Fruit fly (Drosophila melanogaster) whole organism, embryonic: ENCODE data around the gene CG11668.

ENCODE experiments used
- C15 ChIP-seq: fragments of 200-800 bp; sonication (Bioruptor generic); IDR thresholded peaks from 3 replicates; pipeline ENCODE4 v1.3.6; 2022; ENCODE audit warnings: missing biosample characterization, missing genetic modification characterization
- CG10274 ChIP-seq: fragments of 200-800 bp; sonication (Bioruptor generic); optimal IDR thresholded peaks from 3 replicates; lab custom pipeline; 2017; ENCODE audit warnings: missing biosample characterization, mild to moderate bottlenecking, missing genetic modification characterization
- CG11398 ChIP-seq: fragments of 200-800 bp; sonication (Bioruptor generic); optimal IDR thresholded peaks from 2 replicates; lab custom pipeline; 2016; ENCODE audit warnings: missing biosample characterization, missing genetic modification characterization
- CG12744 ChIP-seq: fragments of 200-800 bp; sonication (Bioruptor generic); optimal IDR thresholded peaks from 2 replicates; lab custom pipeline; 2016; ENCODE audit warnings: missing biosample characterization, missing genetic modification characterization
- CG14965 ChIP-seq: fragments of 200-800 bp; sonication (Bioruptor generic); optimal IDR thresholded peaks from 2 replicates; lab custom pipeline; 2016; ENCODE audit warnings: missing biosample characterization, missing genetic modification characterization, borderline replicate concordance
- CG1529 ChIP-seq: fragments of 200-800 bp; sonication (Bioruptor generic); optimal IDR thresholded peaks from 3 replicates; lab custom pipeline; 2018; ENCODE audit warnings: missing biosample characterization, missing genetic modification characterization
- CG1602 ChIP-seq: fragments of 200-800 bp; sonication (Bioruptor generic); optimal IDR thresholded peaks from 3 replicates; lab custom pipeline; 2016; ENCODE audit warnings: missing biosample characterization, missing genetic modification characterization
- CG2120 ChIP-seq: fragments of 200-800 bp; sonication (Bioruptor generic); optimal IDR thresholded peaks from 3 replicates; lab custom pipeline; 2016; ENCODE audit warnings: missing biosample characterization, missing genetic modification characterization
- CG3163 ChIP-seq: fragments of 200-800 bp; sonication (Bioruptor generic); optimal IDR thresholded peaks from 3 replicates; lab custom pipeline; 2016; ENCODE audit warnings: missing biosample characterization, missing genetic modification characterization
- CG3281 ChIP-seq: fragments of 200-800 bp; sonication (Bioruptor generic); optimal IDR thresholded peaks from 3 replicates; lab custom pipeline; 2017; ENCODE audit warnings: missing biosample characterization, mild to moderate bottlenecking, missing genetic modification characterization
- CG33213 ChIP-seq: fragments of 200-800 bp; sonication (Bioruptor generic); optimal IDR thresholded peaks from 3 replicates; lab custom pipeline; 2016; ENCODE audit warnings: missing biosample characterization, missing genetic modification characterization
- CG6175 ChIP-seq: fragments of 200-800 bp; sonication (Bioruptor generic); IDR thresholded peaks from 3 replicates; pipeline ENCODE4 v1.3.6; 2022; ENCODE audit warnings: missing biosample characterization, missing genetic modification characterization
- CG6689 ChIP-seq: fragments of 200-800 bp; sonication (Bioruptor generic); IDR thresholded peaks from 2 replicates; pipeline ENCODE4 v1.3.6; 2022; ENCODE audit warnings: missing biosample characterization, missing genetic modification characterization
- CG8089 ChIP-seq: fragments of 200-800 bp; sonication (Bioruptor generic); optimal IDR thresholded peaks from 3 replicates; lab custom pipeline; 2016; ENCODE audit warnings: missing biosample characterization, missing genetic modification characterization
- Dbx ChIP-seq: fragments of 200-800 bp; sonication (Bioruptor generic); IDR thresholded peaks from 3 replicates; pipeline ENCODE4 v1.3.6; 2022; ENCODE audit warnings: missing biosample characterization, missing genetic modification characterization
- Drgx ChIP-seq: fragments of 200-800 bp; sonication (Bioruptor generic); IDR thresholded peaks from 2 replicates; pipeline ENCODE4 v1.3.6; 2022; ENCODE audit warnings: missing biosample characterization, missing genetic modification characterization
- GATAe ChIP-seq: fragments of 200-800 bp; sonication (Bioruptor generic); conservative IDR thresholded peaks from 2 replicates; pipeline ENCODE4 v1.3.6; 2022; ENCODE audit warnings: missing biosample characterization, missing genetic modification characterization
- MBD-R2 ChIP-seq: fragments of 200-800 bp; sonication (Bioruptor generic); IDR thresholded peaks from 2 replicates; pipeline ENCODE4 v1.3.6; 2022; ENCODE audit warnings: missing biosample characterization, missing genetic modification characterization
- Neu2 ChIP-seq: fragments of 200-800 bp; sonication (Bioruptor generic); optimal IDR thresholded peaks from 3 replicates; lab custom pipeline; 2016; ENCODE audit warnings: missing biosample characterization, missing genetic modification characterization, borderline replicate concordance
- Optix ChIP-seq: fragments of 200-800 bp; sonication (Bioruptor generic); IDR thresholded peaks from 3 replicates; pipeline ENCODE4 v1.3.6; 2022; ENCODE audit warnings: missing biosample characterization, missing genetic modification characterization
- Pdp1 ChIP-seq, 2 experiments: fragments of 200-800 bp; sonication (Bioruptor generic); optimal IDR thresholded peaks; 3 replicates each; lab custom pipeline; 2016; ENCODE audit warnings: missing biosample characterization in 2 of 2, missing genetic modification characterization in 2 of 2, mild to moderate bottlenecking in 1 of 2, moderate library complexity in 1 of 2
- Rx ChIP-seq: fragments of 200-800 bp; sonication (Bioruptor generic); IDR thresholded peaks from 2 replicates; pipeline ENCODE4 v1.3.6; 2022; ENCODE audit warnings: missing biosample characterization, missing genetic modification characterization
- Sox100B ChIP-seq: fragments of 200-800 bp; sonication (Bioruptor generic); optimal IDR thresholded peaks from 3 replicates; lab custom pipeline; 2018; ENCODE audit warnings: missing biosample characterization, mild to moderate bottlenecking, missing genetic modification characterization
- Tbp ChIP-seq: fragments of >200 bp; optimal IDR thresholded peaks from 2 replicates; lab custom pipeline; 2018; ENCODE audit warnings: missing biosample characterization, missing genetic modification characterization
- Xbp1 ChIP-seq: fragments of 200-800 bp; sonication (Bioruptor generic); optimal IDR thresholded peaks from 3 replicates; lab custom pipeline; 2016; ENCODE audit warnings: missing biosample characterization, mild to moderate bottlenecking, missing genetic modification characterization
- br ChIP-seq: fragments of >200 bp; optimal IDR thresholded peaks from 2 replicates; lab custom pipeline; 2017
- crol ChIP-seq: fragments of 200-800 bp; sonication (Bioruptor generic); IDR thresholded peaks from 2 replicates; pipeline ENCODE4 v1.3.6; 2022; ENCODE audit warnings: missing biosample characterization, missing genetic modification characterization
- crp ChIP-seq, 2 experiments: fragments of 200-800 bp; sonication (Bioruptor generic); optimal IDR thresholded peaks; 2 replicates in 1 of 2; 3 replicates in 1 of 2; lab custom pipeline; 2017; ENCODE audit warnings: missing biosample characterization in 2 of 2, missing genetic modification characterization in 2 of 2, mild to moderate bottlenecking in 1 of 2, moderate library complexity in 1 of 2
- da ChIP-seq: fragments of 200-800 bp; sonication (Bioruptor generic); optimal IDR thresholded peaks from 2 replicates; lab custom pipeline; 2016; ENCODE audit warnings: missing biosample characterization, missing genetic modification characterization
- dpn ChIP-seq, 2 experiments: fragments of 200-800 bp; sonication (Bioruptor generic); optimal IDR thresholded peaks; 3 replicates each; lab custom pipeline; 2016; ENCODE audit warnings: missing biosample characterization in 2 of 2, missing genetic modification characterization in 2 of 2
- en ChIP-seq: fragments of 200-800 bp; sonication (Bioruptor generic); optimal IDR thresholded peaks from 2 replicates; lab custom pipeline; 2016; ENCODE audit warnings: missing biosample characterization, missing genetic modification characterization
- exex ChIP-seq: fragments of 200-800 bp; sonication (Bioruptor generic); optimal IDR thresholded peaks from 4 replicates; lab custom pipeline; 2018; ENCODE audit warnings: missing biosample characterization, mild to moderate bottlenecking, missing genetic modification characterization, moderate library complexity
- fd102C ChIP-seq: fragments of 200-800 bp; sonication (Bioruptor generic); optimal IDR thresholded peaks from 2 replicates; lab custom pipeline; 2018; ENCODE audit warnings: missing biosample characterization, mild to moderate bottlenecking, missing genetic modification characterization, moderate library complexity
- gem ChIP-seq: fragments of 200-800 bp; sonication (Bioruptor generic); optimal IDR thresholded peaks from 2 replicates; lab custom pipeline; 2019; ENCODE audit warnings: missing biosample characterization, mild to moderate bottlenecking, missing genetic modification characterization, moderate library complexity
- gro ChIP-seq: fragments of 200-800 bp; sonication (Bioruptor generic); optimal IDR thresholded peaks from 2 replicates; lab custom pipeline; 2016; ENCODE audit warnings: missing biosample characterization, missing genetic modification characterization
- gsb ChIP-seq: fragments of 200-800 bp; sonication (Bioruptor generic); IDR thresholded peaks from 2 replicates; pipeline ENCODE4 v1.3.6; 2022; ENCODE audit warnings: missing biosample characterization, missing genetic modification characterization
- gsb-n ChIP-seq: fragments of 200-800 bp; sonication (Bioruptor generic); optimal IDR thresholded peaks from 3 replicates; lab custom pipeline; 2018; ENCODE audit warnings: missing biosample characterization, mild to moderate bottlenecking, missing genetic modification characterization
- inv ChIP-seq: fragments of 200-800 bp; sonication (Bioruptor generic); IDR thresholded peaks from 2 replicates; pipeline ENCODE4 v1.3.6; 2022; ENCODE audit warnings: missing biosample characterization, missing genetic modification characterization; ENCODE audit not compliant: partially characterized antibody
- lab ChIP-seq: fragments of 200-800 bp; sonication (Bioruptor generic); optimal IDR thresholded peaks from 3 replicates; lab custom pipeline; 2017; ENCODE audit warnings: missing biosample characterization, missing genetic modification characterization, mild to moderate bottlenecking, moderate library complexity, missing genetic modification reagents
- lola ChIP-seq, 3 experiments: fragments of >200 bp in 2 of 3; fragments of 200-800 bp in 1 of 3; sonication (Bioruptor generic) in 1 of 3; optimal IDR thresholded peaks; 2 replicates each; lab custom pipeline; 2017 to 2019; ENCODE audit warnings: missing biosample characterization in 3 of 3, missing genetic modification characterization in 3 of 3, mild to moderate bottlenecking in 1 of 3, moderate library complexity in 1 of 3
- org-1 ChIP-seq: fragments of 200-800 bp; sonication (Bioruptor generic); optimal IDR thresholded peaks from 2 replicates; lab custom pipeline; 2017; ENCODE audit warnings: missing biosample characterization, missing genetic modification characterization
- pho ChIP-seq: fragments of 200-800 bp; sonication (Bioruptor generic); optimal IDR thresholded peaks from 2 replicates; lab custom pipeline; 2016; ENCODE audit warnings: missing biosample characterization, missing genetic modification characterization
- pros ChIP-seq: fragments of 200-800 bp; sonication (Bioruptor generic); optimal IDR thresholded peaks from 3 replicates; lab custom pipeline; 2019; ENCODE audit warnings: missing biosample characterization, mild to moderate bottlenecking, missing genetic modification characterization, moderate library complexity
- rib ChIP-seq: fragments of 200-800 bp; sonication (Bioruptor generic); IDR thresholded peaks from 2 replicates; pipeline ENCODE4 v1.3.6; 2022; ENCODE audit warnings: missing biosample characterization, missing genetic modification characterization
- sim ChIP-seq: fragments of 200-800 bp; sonication (Bioruptor generic); IDR thresholded peaks from 2 replicates; pipeline ENCODE4 v1.3.6; 2022; ENCODE audit warnings: missing biosample characterization, missing genetic modification characterization
- sima ChIP-seq: fragments of 200-800 bp; sonication (Bioruptor generic); optimal IDR thresholded peaks from 2 replicates; lab custom pipeline; 2016; ENCODE audit warnings: missing biosample characterization, missing genetic modification characterization
- slbo ChIP-seq: fragments of 200-800 bp; sonication (Bioruptor generic); IDR thresholded peaks from 2 replicates; pipeline ENCODE4 v1.3.6; 2022; ENCODE audit warnings: missing biosample characterization, missing genetic modification characterization
- sqz ChIP-seq: fragments of 200-800 bp; sonication (Bioruptor generic); optimal IDR thresholded peaks from 3 replicates; lab custom pipeline; 2018; ENCODE audit warnings: missing biosample characterization, mild to moderate bottlenecking, missing genetic modification characterization
- wek ChIP-seq: fragments of 200-800 bp; sonication (Bioruptor generic); optimal IDR thresholded peaks from 3 replicates; lab custom pipeline; 2018; ENCODE audit warnings: missing biosample characterization, mild to moderate bottlenecking, missing genetic modification characterization, moderate library complexity
- wor ChIP-seq: fragments of 200-800 bp; sonication (Bioruptor generic); IDR thresholded peaks from 2 replicates; pipeline ENCODE4 v1.3.6; 2022; ENCODE audit warnings: missing biosample characterization, missing genetic modification characterization

CG11668 gene

dm6 chr3R:13017623-13018036 is 20.5 kb upstream of the CG11668 start (continued):
- no peak for TF ChIP-seq CG11398
- TF ChIP-seq gem (tag; lab: Kevin White, UChicago) = no peak
- TF ChIP-seq Drgx (GFP tag; lab: Robert Waterston, UW) = peak; percentile 43
- TF ChIP-seq CG1529 (GFP tag; lab: Kevin White, UChicago) = no peak
- TF ChIP-seq dpn (GFP tag; optimal IDR thresholded peaks at IDR 0.05; lab: Kevin White, UChicago) = no peak
- TF ChIP-seq Neu2 = no peak
- 0 out of 3 replicates have a peak, but pooled peaks have one; percentile 13 for TF ChIP-seq C15 (GFP tag; lab: Robert Waterston, UW)
- no peak for TF ChIP-seq CG2120
- TF ChIP-seq rib (GFP tag; lab: Robert Waterston, UW) = peak; percentile 67; the same call in 1 of the 2 replicates
- no peak for TF ChIP-seq sima (GFP tag; lab: Kevin White, UChicago)
- no peak for TF ChIP-seq en (GFP tag; lab: Kevin White, UChicago)
- no peak for TF ChIP-seq crp (GFP tag; optimal IDR thresholded peaks at IDR 0.05; lab: Kevin White, UChicago)
- peak; percentile 35 for TF ChIP-seq lab
- TF ChIP-seq, all 482 proteins: peak for 14

dm6 chr3R:13018284-13018900 is 19.8 kb upstream of the CG11668 start:
- no peak for TF ChIP-seq wor (GFP tag; lab: Robert Waterston, UW)
- TF ChIP-seq Optix = no peak
- TF ChIP-seq CG6689 (GFP tag; lab: Robert Waterston, UW) = no peak
- TF ChIP-seq sqz = no peak
- TF ChIP-seq lola (GFP tag; optimal IDR thresholded peaks at IDR 0.05; lab: Kevin White, UChicago) = no peak
- TF ChIP-seq exex (tag; lab: Kevin White, UChicago) = peak; percentile 90
- TF ChIP-seq crol (GFP tag; lab: Robert Waterston, UW) = peak; percentile 21; the same call in 1 of the 2 replicates
- TF ChIP-seq Rx (GFP tag; lab: Robert Waterston, UW) = no peak
- TF ChIP-seq Dbx (GFP tag; lab: Robert Waterston, UW) = 0 out of 3 replicates have a peak, but pooled peaks have one; percentile 43
- TF ChIP-seq sim (GFP tag; lab: Robert Waterston, UW) = no peak
- TF ChIP-seq gsb-n (tag; lab: Kevin White, UChicago) = no peak
- no peak for TF ChIP-seq CG3281 (GFP tag; lab: Kevin White, UChicago)
- TF ChIP-seq da (GFP tag; lab: Kevin White, UChicago) = no peak
- TF ChIP-seq CG6175 (GFP tag; lab: Robert Waterston, UW) = peak; percentile 67; the same call in 2 of the 3 replicates
- TF ChIP-seq Pdp1 (GFP tag; optimal IDR thresholded peaks at IDR 0.05; lab: Kevin White, UChicago) = peak in 1 of 2 experiments; percentile 74
- no peak for TF ChIP-seq br
- TF ChIP-seq CG8089 (GFP tag; lab: Kevin White, UChicago) = no peak
- TF ChIP-seq MBD-R2 (GFP tag; lab: Robert Waterston, UW) = no peak
- TF ChIP-seq gsb = no peak
- no peak for TF ChIP-seq Xbp1 (GFP tag; lab: Kevin White, UChicago)
- no peak for TF ChIP-seq inv (GFP tag; lab: Robert Waterston, UW)
- TF ChIP-seq slbo (GFP tag; lab: Robert Waterston, UW) = 0 out of 2 replicates have a peak, but pooled peaks have one; percentile 12
- TF ChIP-seq CG10274 (GFP tag; lab: Kevin White, UChicago) = no peak
- peak; percentile 1 for TF ChIP-seq gro (GFP tag; lab: Kevin White, UChicago)
- no peak for TF ChIP-seq CG14965 (GFP tag; lab: Kevin White, UChicago)
- peak; percentile 40 for TF ChIP-seq pros
- TF ChIP-seq fd102C = no peak
- no peak for TF ChIP-seq Sox100B (GFP tag; lab: Kevin White, UChicago)
- TF ChIP-seq pho (GFP tag; lab: Kevin White, UChicago) = no peak
- no peak for TF ChIP-seq org-1 (GFP tag; lab: Kevin White, UChicago)
- TF ChIP-seq wek (GFP tag; lab: Kevin White, UChicago) = no peak
- TF ChIP-seq CG12744 (GFP tag; lab: Kevin White, UChicago) = no peak
- TF ChIP-seq Tbp (GFP tag; lab: Kevin White, UChicago) = no peak
- no peak for TF ChIP-seq CG33213 (GFP tag; lab: Kevin White, UChicago)
- TF ChIP-seq CG3163 (GFP tag; lab: Kevin White, UChicago) = no peak
- TF ChIP-seq GATAe (GFP tag; lab: Robert Waterston, UW) = peak; percentile 77
- no peak for TF ChIP-seq CG1602 (GFP tag; lab: Kevin White, UChicago)
